Worm (Caenorhabditis elegans) whole organism, L2 larva: ENCODE data around the gene F58B4.2.

Experiments used
- R02D3.7 ChIP-seq: fragments of 150-350 bp; optimal IDR thresholded peaks from 2 replicates; lab custom pipeline; 2014; ENCODE audit warnings: missing biosample characterization, missing genetic modification characterization
- Y55F3AM.14 ChIP-seq: fragments of 200-800 bp; sonication (Bioruptor generic); optimal IDR thresholded peaks from 2 replicates; lab custom pipeline; 2018; ENCODE audit warnings: mild to moderate bottlenecking, missing genetic modification characterization, missing compliant biosample characterization
- ceh-82 ChIP-seq: fragments of 150-350 bp; optimal IDR thresholded peaks from 2 replicates; lab custom pipeline; 2014; ENCODE audit warnings: missing biosample characterization, missing genetic modification characterization
- crh-2 ChIP-seq: sonication (generic microtip); optimal IDR thresholded peaks from 2 replicates; lab custom pipeline; 2017; ENCODE audit warnings: missing biosample characterization, missing genetic modification characterization
- elt-3 ChIP-seq: sonication (generic microtip); optimal IDR thresholded peaks from 2 replicates; lab custom pipeline; 2017; ENCODE audit warnings: missing biosample characterization, missing genetic modification characterization
- lin-39 ChIP-seq: fragments of 150-350 bp; optimal IDR thresholded peaks from 2 replicates; lab custom pipeline; 2014; ENCODE audit warnings: missing biosample characterization, missing genetic modification reagents, missing genetic modification characterization
- lsy-2 ChIP-seq, 2 experiments: fragments of 150-350 bp in 1 of 2; sonication (generic microtip) in 1 of 2; optimal IDR thresholded peaks; 2 replicates each; lab custom pipeline; 2014 to 2017; ENCODE audit warnings: missing biosample characterization in 2 of 2, missing genetic modification characterization in 2 of 2
- nhr-237 ChIP-seq: fragments of 150-350 bp; optimal IDR thresholded peaks from 2 replicates; lab custom pipeline; 2014; ENCODE audit warnings: missing biosample characterization, missing genetic modification characterization
- nhr-77 ChIP-seq: fragments of 150-350 bp; optimal IDR thresholded peaks from 2 replicates; lab custom pipeline; 2014; ENCODE audit warnings: missing biosample characterization, missing genetic modification characterization
- peb-1 ChIP-seq: fragments of 150-350 bp; optimal IDR thresholded peaks from 2 replicates; lab custom pipeline; 2014; ENCODE audit warnings: missing biosample characterization, missing genetic modification characterization
- sem-4 ChIP-seq: fragments of 150-350 bp; optimal IDR thresholded peaks from 2 replicates; lab custom pipeline; 2014; ENCODE audit warnings: missing biosample characterization, missing genetic modification reagents, missing genetic modification characterization
- unc-55 ChIP-seq: fragments of 150-350 bp; sonication (generic microtip); optimal IDR thresholded peaks from 3 replicates; lab custom pipeline; 2014; ENCODE audit warnings: missing biosample characterization, missing genetic modification reagents, missing genetic modification characterization
- unc-62 ChIP-seq: fragments of 150-350 bp; optimal IDR thresholded peaks from 2 replicates; lab custom pipeline; 2014; ENCODE audit warnings: missing biosample characterization, missing genetic modification reagents, missing genetic modification characterization

- TF ChIP-seq ceh-82 (tag; lab: Kevin White, UChicago), result no peak
- no peak for TF ChIP-seq lin-39 (tag; lab: Kevin White, UChicago)
- TF ChIP-seq nhr-237, result no peak
- TF ChIP-seq R02D3.7 (tag; lab: Kevin White, UChicago), result no peak
- no peak for TF ChIP-seq elt-3
- TF ChIP-seq unc-62 (GFP tag; lab: Kevin White, UChicago), result no peak
- no peak for TF ChIP-seq sem-4 (tag; lab: Kevin White, UChicago)
- no peak for TF ChIP-seq Y55F3AM.14
- no peak for TF ChIP-seq nhr-77 (tag; lab: Kevin White, UChicago)
- TF ChIP-seq unc-55 (GFP tag; lab: Kevin White, UChicago), result no peak
- TF ChIP-seq lsy-2 (tag; optimal IDR thresholded peaks at IDR 0.05; lab: Kevin White, UChicago), result no peak
- no peak for TF ChIP-seq crh-2
- TF ChIP-seq peb-1 (tag; lab: Kevin White, UChicago), result no peak
These were observed 29.2 kb downstream of the F58B4.2 start, which contains the start of gene F32D8.11 for ce11 chrV:10889036-10889435.
